Fruit fly (Drosophila melanogaster): ENCODE data around the gene hzg.

The hzg gene

dm6 chr3L:16004401-16005237, at the start of gene hzg, which contains the start of gene mRpS31 (continued):
- TF ChIP-seq dpn (GFP tag; optimal IDR thresholded peaks at IDR 0.05) = peak; percentile 46 to 65
- peak; percentile 5 for TF ChIP-seq CG18619 (GFP tag; optimal IDR thresholded peaks at IDR 0.05)
- TF ChIP-seq sima (GFP tag; optimal IDR thresholded peaks at IDR 0.05) = no peak
- no peak for TF ChIP-seq cato (GFP tag; optimal IDR thresholded peaks at IDR 0.05; ENCODE audit: borderline replicate concordance)
- no peak for TF ChIP-seq CG5180 (GFP tag; optimal IDR thresholded peaks at IDR 0.05)
- peak; percentile 20 for TF ChIP-seq CG15601 (tag; optimal IDR thresholded peaks at IDR 0.05)
- no peak for TF ChIP-seq dati (GFP tag; IDR thresholded peaks at IDR 0.05)
- peak; percentile 54 for TF ChIP-seq Max (GFP tag; optimal IDR thresholded peaks at IDR 0.05)
- no peak for TF ChIP-seq mld (GFP tag; IDR thresholded peaks at IDR 0.05; ENCODE audit: partially characterized antibody)
- no peak for TF ChIP-seq E2f1 (GFP tag; IDR thresholded peaks at IDR 0.05)
- TF ChIP-seq CG7271 (tag; optimal IDR thresholded peaks at IDR 0.05) = no peak
- TF ChIP-seq CG15011 (GFP tag; optimal IDR thresholded peaks at IDR 0.05) = no peak
- no peak for TF ChIP-seq CG12219 (GFP tag; optimal IDR thresholded peaks at IDR 0.05)
- peak; percentile 47 for TF ChIP-seq HmgZ (tag; optimal IDR thresholded peaks at IDR 0.05)
- TF ChIP-seq CG9817 (tag; optimal IDR thresholded peaks at IDR 0.05) = peak; percentile 67
- TF ChIP-seq CG11504 (tag; optimal IDR thresholded peaks at IDR 0.05) = peak; percentile 66
- peak; percentile 82 for TF ChIP-seq CG9797 (GFP tag; optimal IDR thresholded peaks at IDR 0.05)
- TF ChIP-seq CG2889 (GFP tag; IDR thresholded peaks at IDR 0.05) = no peak
- TF ChIP-seq Hey (tag; optimal IDR thresholded peaks at IDR 0.05) = no peak
- no peak for TF ChIP-seq CG10321 (GFP tag; IDR thresholded peaks at IDR 0.05)
- peak; percentile 37 for TF ChIP-seq stwl (tag; optimal IDR thresholded peaks at IDR 0.05)
- TF ChIP-seq CG17385 (GFP tag; optimal IDR thresholded peaks at IDR 0.05) = peak; percentile 26
- TF ChIP-seq CG14860 (GFP tag; IDR thresholded peaks at IDR 0.05; ENCODE audit: partially characterized antibody) = no peak
- TF ChIP-seq Kr (GFP tag; optimal IDR thresholded peaks at IDR 0.05) = no peak
- TF ChIP-seq CG32532 (GFP tag; IDR thresholded peaks at IDR 0.05) = peak; percentile 51
- 0 out of 3 replicates have a peak, but pooled peaks have one; percentile 37 for TF ChIP-seq ken (GFP tag; IDR thresholded peaks at IDR 0.05)
- TF ChIP-seq CG6272 (GFP tag; IDR thresholded peaks at IDR 0.05) = peak; percentile 51
- TF ChIP-seq caup (GFP tag; optimal IDR thresholded peaks at IDR 0.05; ENCODE audit: severe bottlenecking) = no peak
- TF ChIP-seq CG1233 (GFP tag; optimal IDR thresholded peaks at IDR 0.05) = peak; percentile 45
- no peak for TF ChIP-seq CG14965 (GFP tag; optimal IDR thresholded peaks at IDR 0.05; ENCODE audit: borderline replicate concordance)
- peak; percentile 52 for TF ChIP-seq Atf3 (GFP tag; optimal IDR thresholded peaks at IDR 0.05)
- TF ChIP-seq scrt (GFP tag; optimal IDR thresholded peaks at IDR 0.05) = peak; percentile 34
- peak; percentile 65 for TF ChIP-seq CG13424 (tag; optimal IDR thresholded peaks at IDR 0.05)
- TF ChIP-seq CG1529 (GFP tag; optimal IDR thresholded peaks at IDR 0.05) = no peak
- no peak for TF ChIP-seq pfk (GFP tag; optimal IDR thresholded peaks at IDR 0.05)
- peak; percentile 89 for TF ChIP-seq gfzf (GFP tag; optimal IDR thresholded peaks at IDR 0.05)
- TF ChIP-seq ind (GFP tag; optimal IDR thresholded peaks at IDR 0.05) = peak; percentile 64
- peak; percentile 80 for TF ChIP-seq CG2120 (GFP tag; optimal IDR thresholded peaks at IDR 0.05)
- TF ChIP-seq yki (optimal IDR thresholded peaks at IDR 0.05) = no peak
- TF ChIP-seq CG4820 (GFP tag; optimal IDR thresholded peaks at IDR 0.05) = peak; percentile 49
- TF ChIP-seq Sry-δ (GFP tag; optimal IDR thresholded peaks at IDR 0.05) = peak; percentile 42
- no peak for TF ChIP-seq CG17612 (GFP tag; IDR thresholded peaks at IDR 0.05)
- TF ChIP-seq crc (GFP tag; optimal IDR thresholded peaks at IDR 0.05) = peak; percentile 49
- TF ChIP-seq gsb-n (tag; optimal IDR thresholded peaks at IDR 0.05) = peak; percentile 20
- TF ChIP-seq CG17359 (tag; optimal IDR thresholded peaks at IDR 0.05) = no peak
- peak; percentile 42 for TF ChIP-seq CG12659 (GFP tag; optimal IDR thresholded peaks at IDR 0.05)
- TF ChIP-seq crp (GFP tag; optimal IDR thresholded peaks at IDR 0.05) = no peak
- TF ChIP-seq zfh1 (GFP tag; IDR thresholded peaks at IDR 0.05) = peak; percentile 39; the same call in 1 of the 3 replicates
